Fruit fly (Drosophila melanogaster) whole organism, embryonic: ENCODE measurements around the gene CG17637.

ENCODE experiments used
- ATbp ChIP-seq: fragments of 200-800 bp; sonication (Bioruptor generic); optimal IDR thresholded peaks from 2 replicates; lab custom pipeline; 2017; ENCODE audit warnings: missing biosample characterization, mild to moderate bottlenecking, missing genetic modification characterization, missing genetic modification reagents
- Awh ChIP-seq: fragments of 200-800 bp; sonication (Bioruptor generic); IDR thresholded peaks from 2 replicates; pipeline ENCODE4, ENCODE4 v1.3.6; 2022; ENCODE audit warnings: missing biosample characterization, missing genetic modification characterization
- CG10147 ChIP-seq: fragments of 200-800 bp; sonication (Bioruptor generic); optimal IDR thresholded peaks from 2 replicates; lab custom pipeline; 2019; ENCODE audit warnings: missing biosample characterization, mild to moderate bottlenecking, missing genetic modification characterization, moderate library complexity
- CG11696 ChIP-seq: fragments of 200-800 bp; sonication (Bioruptor generic); IDR thresholded peaks from 2 replicates; pipeline ENCODE4 v1.3.6; 2022; ENCODE audit warnings: missing biosample characterization, missing genetic modification characterization
- CG11723 ChIP-seq: fragments of 200-800 bp; sonication (Bioruptor generic); optimal IDR thresholded peaks from 2 replicates; lab custom pipeline; 2017; ENCODE audit warnings: missing biosample characterization, mild to moderate bottlenecking, missing genetic modification characterization
- CG12391 ChIP-seq: fragments of 200-800 bp; sonication (Bioruptor generic); optimal IDR thresholded peaks from 3 replicates; lab custom pipeline; 2018; ENCODE audit warnings: missing biosample characterization, mild to moderate bottlenecking, missing genetic modification characterization, moderate library complexity
- CG13296 ChIP-seq: fragments of 200-800 bp; sonication (Bioruptor generic); optimal IDR thresholded peaks from 3 replicates; lab custom pipeline; 2018; ENCODE audit warnings: missing biosample characterization, mild to moderate bottlenecking, missing genetic modification characterization
- CG13424 ChIP-seq: fragments of 200-800 bp; sonication (Bioruptor generic); optimal IDR thresholded peaks from 2 replicates; lab custom pipeline; 2019; ENCODE audit warnings: missing biosample characterization, mild to moderate bottlenecking, missing genetic modification characterization, moderate library complexity
- CG13775 ChIP-seq: fragments of 200-800 bp; sonication (Bioruptor generic); optimal IDR thresholded peaks from 3 replicates; lab custom pipeline; 2017; ENCODE audit warnings: missing biosample characterization, mild to moderate bottlenecking, missing genetic modification characterization
- CG1603 ChIP-seq: fragments of 200-800 bp; sonication (Bioruptor generic); optimal IDR thresholded peaks from 2 replicates; lab custom pipeline; 2019; ENCODE audit warnings: missing biosample characterization, mild to moderate bottlenecking, missing genetic modification characterization, moderate library complexity
- CG17359 ChIP-seq: fragments of 200-800 bp; sonication (Bioruptor generic); optimal IDR thresholded peaks from 3 replicates; lab custom pipeline; 2018; ENCODE audit warnings: missing biosample characterization, mild to moderate bottlenecking, missing genetic modification characterization, moderate library complexity
- CG2116 ChIP-seq: fragments of 200-800 bp; sonication (Bioruptor generic); optimal IDR thresholded peaks from 3 replicates; lab custom pipeline; 2018; ENCODE audit warnings: missing biosample characterization, mild to moderate bottlenecking, missing genetic modification characterization
- CG2120 ChIP-seq: fragments of 200-800 bp; sonication (Bioruptor generic); optimal IDR thresholded peaks from 3 replicates; lab custom pipeline; 2016; ENCODE audit warnings: missing biosample characterization, missing genetic modification characterization
- CG2712 ChIP-seq: fragments of 200-800 bp; optimal IDR thresholded peaks from 3 replicates; lab custom pipeline; 2019; ENCODE audit warnings: missing biosample characterization, mild to moderate bottlenecking, missing genetic modification characterization, moderate library complexity
- CG34224 ChIP-seq: fragments of 200-800 bp; sonication (Bioruptor generic); IDR thresholded peaks from 3 replicates; pipeline ENCODE4 v1.3.6; 2022; ENCODE audit warnings: missing biosample characterization, missing genetic modification characterization; ENCODE audit not compliant: partially characterized antibody
- CG7556 ChIP-seq: fragments of 200-800 bp; sonication (Bioruptor generic); optimal IDR thresholded peaks from 2 replicates; lab custom pipeline; 2017; ENCODE audit warnings: missing biosample characterization, mild to moderate bottlenecking, missing genetic modification characterization
- CG8924 ChIP-seq: fragments of 200-800 bp; optimal IDR thresholded peaks from 3 replicates; lab custom pipeline; 2019; ENCODE audit warnings: missing biosample characterization, mild to moderate bottlenecking, missing genetic modification characterization, moderate library complexity
- CG9727 ChIP-seq: fragments of 200-800 bp; sonication (Bioruptor generic); optimal IDR thresholded peaks from 3 replicates; lab custom pipeline; 2017; ENCODE audit warnings: missing biosample characterization, mild to moderate bottlenecking, missing genetic modification characterization
- Camta ChIP-seq: fragments of 200-800 bp; sonication (Bioruptor generic); optimal IDR thresholded peaks from 2 replicates; lab custom pipeline; 2016; ENCODE audit warnings: missing biosample characterization, missing genetic modification characterization
- HmgD ChIP-seq: fragments of 200-800 bp; sonication (Bioruptor generic); optimal IDR thresholded peaks from 3 replicates; lab custom pipeline; 2016; ENCODE audit warnings: missing biosample characterization, missing genetic modification characterization
- Hr51 ChIP-seq, 2 experiments: fragments of 200-800 bp; sonication (Bioruptor generic); optimal IDR thresholded peaks; 2 replicates in 1 of 2; 3 replicates in 1 of 2; lab custom pipeline; 2016 to 2018; ENCODE audit warnings: missing biosample characterization in 2 of 2, missing genetic modification characterization in 2 of 2, mild to moderate bottlenecking in 1 of 2, moderate library complexity in 1 of 2
- Med ChIP-seq: fragments of 200-800 bp; sonication (Bioruptor generic); peaks from one replicate; lab custom pipeline; 2016; ENCODE audit warnings: missing biosample characterization, missing genetic modification characterization, mild to moderate bottlenecking, inconsistent platforms, moderate library complexity
- Nf-YB ChIP-seq: fragments of 200-800 bp; sonication (Bioruptor generic); optimal IDR thresholded peaks from 3 replicates; lab custom pipeline; 2019; ENCODE audit warnings: missing biosample characterization, mild to moderate bottlenecking, missing genetic modification characterization, moderate library complexity
- Oli ChIP-seq: fragments of 200-800 bp; sonication (Bioruptor generic); optimal IDR thresholded peaks from 2 replicates; lab custom pipeline; 2018; ENCODE audit warnings: missing biosample characterization, mild to moderate bottlenecking, missing genetic modification characterization, moderate library complexity
- Pdp1 ChIP-seq, 2 experiments: fragments of 200-800 bp; sonication (Bioruptor generic); optimal IDR thresholded peaks; 3 replicates each; lab custom pipeline; 2016; ENCODE audit warnings: missing biosample characterization in 2 of 2, missing genetic modification characterization in 2 of 2, mild to moderate bottlenecking in 1 of 2, moderate library complexity in 1 of 2
- Rfx ChIP-seq: fragments of 200-800 bp; sonication (Bioruptor generic); IDR thresholded peaks from 2 replicates; pipeline ENCODE4 v1.3.6; 2022; ENCODE audit warnings: missing biosample characterization, missing genetic modification characterization
- Scr ChIP-seq: fragments of 200-800 bp; sonication (Bioruptor generic); IDR thresholded peaks from 2 replicates; pipeline ENCODE4 v1.3.6; 2022; ENCODE audit warnings: missing biosample characterization, missing genetic modification characterization; ENCODE audit not compliant: partially characterized antibody
- Ssrp ChIP-seq: fragments of 200-800 bp; sonication (Bioruptor generic); optimal IDR thresholded peaks from 2 replicates; lab custom pipeline; 2018; ENCODE audit warnings: missing biosample characterization, mild to moderate bottlenecking, missing genetic modification characterization, moderate library complexity
- ac ChIP-seq: fragments of 200-800 bp; sonication (Bioruptor generic); optimal IDR thresholded peaks from 3 replicates; lab custom pipeline; 2017; ENCODE audit warnings: missing biosample characterization, mild to moderate bottlenecking, missing genetic modification characterization
- bcd ChIP-seq: fragments of 200-800 bp; sonication (Bioruptor generic); optimal IDR thresholded peaks from 2 replicates; lab custom pipeline; 2017; ENCODE audit warnings: missing biosample characterization, mild to moderate bottlenecking, missing genetic modification characterization
- caup ChIP-seq: fragments of 200-800 bp; sonication (Bioruptor generic); optimal IDR thresholded peaks from 3 replicates; lab custom pipeline; 2017; ENCODE audit warnings: missing biosample characterization, mild to moderate bottlenecking, missing genetic modification characterization, moderate library complexity; ENCODE audit not compliant: severe bottlenecking
- cg ChIP-seq: fragments of 200-800 bp; sonication (Bioruptor generic); optimal IDR thresholded peaks from 3 replicates; lab custom pipeline; 2019; ENCODE audit warnings: missing biosample characterization, mild to moderate bottlenecking, missing genetic modification characterization, moderate library complexity
- croc ChIP-seq: fragments of 200-800 bp; sonication (Bioruptor generic); conservative IDR thresholded peaks from 3 replicates; pipeline ENCODE4 v1.3.6; 2022; ENCODE audit warnings: missing biosample characterization, missing genetic modification characterization
- da ChIP-seq: fragments of 200-800 bp; sonication (Bioruptor generic); optimal IDR thresholded peaks from 2 replicates; lab custom pipeline; 2016; ENCODE audit warnings: missing biosample characterization, missing genetic modification characterization
- ems ChIP-seq: fragments of 200-800 bp; sonication (Bioruptor generic); optimal IDR thresholded peaks from 3 replicates; lab custom pipeline; 2016; ENCODE audit warnings: missing biosample characterization, missing genetic modification characterization
- esg ChIP-seq: fragments of 200-800 bp; sonication (Bioruptor generic); conservative IDR thresholded peaks from 2 replicates; pipeline ENCODE4 v1.3.6; 2022; ENCODE audit warnings: missing biosample characterization, missing genetic modification characterization
- fru ChIP-seq: fragments of >200 bp; optimal IDR thresholded peaks from 2 replicates; lab custom pipeline; 2017
- gem ChIP-seq: fragments of 200-800 bp; sonication (Bioruptor generic); optimal IDR thresholded peaks from 2 replicates; lab custom pipeline; 2019; ENCODE audit warnings: missing biosample characterization, mild to moderate bottlenecking, missing genetic modification characterization, moderate library complexity
- grau ChIP-seq: fragments of 200-800 bp; optimal IDR thresholded peaks from 3 replicates; lab custom pipeline; 2019; ENCODE audit warnings: missing biosample characterization, mild to moderate bottlenecking, missing genetic modification characterization, moderate library complexity
- lmd ChIP-seq: fragments of 200-800 bp; sonication (Bioruptor generic); IDR thresholded peaks from 2 replicates; pipeline ENCODE4 v1.3.6; 2022; ENCODE audit warnings: missing biosample characterization, missing genetic modification characterization
- nmo ChIP-seq: fragments of 200-800 bp; sonication (Bioruptor generic); optimal IDR thresholded peaks from 2 replicates; lab custom pipeline; 2018; ENCODE audit warnings: missing biosample characterization, mild to moderate bottlenecking, missing genetic modification characterization, moderate library complexity
- odd ChIP-seq: fragments of 200-800 bp; sonication (Bioruptor generic); optimal IDR thresholded peaks from 2 replicates; lab custom pipeline; 2017; ENCODE audit warnings: missing biosample characterization, mild to moderate bottlenecking, missing genetic modification characterization
- pho ChIP-seq: fragments of 200-800 bp; sonication (Bioruptor generic); optimal IDR thresholded peaks from 2 replicates; lab custom pipeline; 2016; ENCODE audit warnings: missing biosample characterization, missing genetic modification characterization
- phol ChIP-seq: fragments of 200-800 bp; sonication (Bioruptor generic); optimal IDR thresholded peaks from 3 replicates; lab custom pipeline; 2018; ENCODE audit warnings: missing biosample characterization, mild to moderate bottlenecking, missing genetic modification characterization, moderate library complexity
- pita ChIP-seq: fragments of 200-800 bp; sonication (Bioruptor generic); optimal IDR thresholded peaks from 2 replicates; lab custom pipeline; 2017; ENCODE audit warnings: missing biosample characterization, mild to moderate bottlenecking, missing genetic modification characterization
- row ChIP-seq: fragments of 200-800 bp; sonication (Bioruptor generic); IDR thresholded peaks from 3 replicates; pipeline ENCODE4 v1.3.6; 2022; ENCODE audit warnings: missing biosample characterization, missing genetic modification characterization
- slbo ChIP-seq: fragments of 200-800 bp; sonication (Bioruptor generic); IDR thresholded peaks from 2 replicates; pipeline ENCODE4 v1.3.6; 2022; ENCODE audit warnings: missing biosample characterization, missing genetic modification characterization
- tio ChIP-seq: fragments of 200-800 bp; sonication (Bioruptor generic); optimal IDR thresholded peaks from 2 replicates; lab custom pipeline; 2017; ENCODE audit warnings: missing biosample characterization, missing genetic modification characterization, inconsistent platforms
- trem ChIP-seq: fragments of 200-800 bp; optimal IDR thresholded peaks from 3 replicates; lab custom pipeline; 2019; ENCODE audit warnings: missing biosample characterization, mild to moderate bottlenecking, missing genetic modification characterization, moderate library complexity
- zf30C ChIP-seq: fragments of 200-800 bp; sonication (Bioruptor generic); optimal IDR thresholded peaks from 3 replicates; lab custom pipeline; 2018; ENCODE audit warnings: missing biosample characterization, mild to moderate bottlenecking, missing genetic modification characterization

Gene CG17637

dm6 chr3L:20494262-20494601 is 9.8 kb upstream of the CG17637 start (continued):
- TF ChIP-seq CG17359 (tag; lab: Kevin White, UChicago) (peak; percentile 3), CG13424 (peak; percentile 3), ems (GFP tag; lab: Kevin White, UChicago) (no peak), CG8924 (tag; lab: Kevin White, UChicago) (peak; percentile 30), Hr51 (GFP tag; optimal IDR thresholded peaks at IDR 0.05; lab: Kevin White, UChicago) (peak in 1 of 2 experiments; percentile 36), CG2116 (GFP tag; lab: Kevin White, UChicago) (no peak), HmgD (GFP tag; lab: Kevin White, UChicago) (no peak), da (GFP tag; lab: Kevin White, UChicago) (no peak), zf30C (GFP tag; lab: Kevin White, UChicago) (no peak), tio (GFP tag; lab: Kevin White, UChicago) (peak; percentile 24), Oli (peak; percentile 5), Scr (no peak), CG10147 (GFP tag; lab: Kevin White, UChicago) (peak; percentile 4), Med (GFP tag; lab: Kevin White, UChicago) (peak; percentile 64), CG11723 (GFP tag; lab: Kevin White, UChicago) (no peak), Camta (peak; percentile 22), pho (GFP tag; lab: Kevin White, UChicago) (no peak), CG34224 (GFP tag; lab: Robert Waterston, UW) (no peak), CG7556 (GFP tag; lab: Kevin White, UChicago) (peak; percentile 7), CG12391 (tag; lab: Kevin White, UChicago) (peak; percentile 29), row (GFP tag; lab: Robert Waterston, UW) (peak; percentile 46), Pdp1 (GFP tag; optimal IDR thresholded peaks at IDR 0.05; lab: Kevin White, UChicago) (peak in 1 of 2 experiments; percentile 2), trem (tag; lab: Kevin White, UChicago) (peak; percentile 6), CG2120 (GFP tag; lab: Kevin White, UChicago) (peak; percentile 36), Awh (GFP tag; lab: Robert Waterston, UW) (no peak), slbo (peak; percentile 56), ATbp (GFP tag; lab: Kevin White, UChicago) (no peak), CG2712 (tag; lab: Kevin White, UChicago) (peak; percentile 32), Rfx (GFP tag; lab: Robert Waterston, UW) (peak; percentile 28; the same call in 1 of the 2 replicates), cg (GFP tag; lab: Kevin White, UChicago) (no peak), fru (lab: Kevin White, UChicago) (no peak), CG9727 (GFP tag; lab: Kevin White, UChicago) (peak; percentile 34), Nf-YB (GFP tag; lab: Kevin White, UChicago) (peak; percentile 4), nmo (peak; percentile 10), esg (GFP tag; lab: Robert Waterston, UW) (peak; percentile 23; the same call in 1 of the 2 replicates), ac (GFP tag; lab: Kevin White, UChicago) (no peak), grau (peak; percentile 54), CG13775 (peak; percentile 8), caup (GFP tag; lab: Kevin White, UChicago) (peak; percentile 22), phol (tag; lab: Kevin White, UChicago) (peak; percentile 21), Ssrp (peak; percentile 4), bcd (GFP tag; lab: Kevin White, UChicago) (peak; percentile 38), lmd (peak; percentile 14; the same call in 1 of the 2 replicates), CG1603 (no peak), pita (GFP tag; lab: Kevin White, UChicago) (no peak), croc (no peak), CG13296 (peak; percentile 6), CG11696 (GFP tag; lab: Robert Waterston, UW) (peak; percentile 63; the same call in 1 of the 2 replicates), odd (GFP tag; lab: Kevin White, UChicago) (peak; percentile 13), gem (tag; lab: Kevin White, UChicago) (peak; percentile 65)
